Worm (Caenorhabditis elegans) whole organism, late embryonic: ENCODE measurements around the gene T08G3.11.

Experiments
- F13H6.1 ChIP-seq: sonication (generic microtip); optimal IDR thresholded peaks from 2 replicates; lab custom pipeline; 2016; ENCODE audit warnings: missing genetic modification characterization, missing compliant biosample characterization
- ama-1 ChIP-seq: fragments of 150-350 bp; optimal IDR thresholded peaks from 2 replicates; lab custom pipeline; 2014
- ceh-18 ChIP-seq: sonication (generic microtip); optimal IDR thresholded peaks from 2 replicates; lab custom pipeline; 2016; ENCODE audit warnings: missing genetic modification characterization, missing compliant biosample characterization
- ceh-22 ChIP-seq: sonication (generic microtip); optimal IDR thresholded peaks from 2 replicates; lab custom pipeline; 2017; ENCODE audit warnings: missing biosample characterization, missing genetic modification characterization
- eyg-1 ChIP-seq: sonication (generic microtip); optimal IDR thresholded peaks from 2 replicates; lab custom pipeline; 2016; ENCODE audit warnings: missing genotype, missing genetic modification characterization, missing compliant biosample characterization
- lin-11 ChIP-seq: fragments of 200-800 bp; sonication (Bioruptor generic); optimal IDR thresholded peaks from 2 replicates; lab custom pipeline; 2018; ENCODE audit warnings: mild to moderate bottlenecking, missing genetic modification characterization, missing compliant biosample characterization
- nhr-11 ChIP-seq: fragments of 150-350 bp; optimal IDR thresholded peaks from 2 replicates; lab custom pipeline; 2014; ENCODE audit warnings: missing biosample characterization, missing genetic modification characterization
- pha-4 ChIP-seq: fragments of 150-350 bp; optimal IDR thresholded peaks from 2 replicates; lab custom pipeline; 2018; ENCODE audit warnings: missing biosample characterization, missing genetic modification reagents, missing genetic modification characterization
- pqm-1 ChIP-seq: sonication (generic microtip); optimal IDR thresholded peaks from 2 replicates; lab custom pipeline; 2016; ENCODE audit warnings: missing genetic modification characterization, missing compliant biosample characterization
- unc-42 ChIP-seq: sonication (generic microtip); optimal IDR thresholded peaks from 2 replicates; lab custom pipeline; 2016; ENCODE audit warnings: missing genotype, missing genetic modification characterization, missing compliant biosample characterization

DNA sequence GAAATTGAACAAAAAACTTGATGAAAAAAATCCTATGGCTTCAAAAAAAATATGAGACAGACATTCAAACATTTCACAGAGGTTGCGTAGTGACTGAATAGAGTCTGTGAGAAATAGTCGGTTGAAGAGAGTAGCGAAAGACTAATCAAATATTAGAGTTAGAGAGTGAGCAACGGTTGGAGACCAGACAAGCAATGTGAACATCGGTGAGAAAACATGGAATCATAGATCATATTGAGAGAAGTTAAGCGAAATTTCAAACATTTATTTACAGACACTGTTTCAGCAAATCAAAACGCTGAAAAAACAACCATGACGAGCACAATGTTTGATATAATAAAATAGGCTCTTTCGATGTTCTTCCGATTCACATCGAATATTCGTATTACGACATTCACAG is 27.5 kb upstream of the T08G3.11 start:
- TF ChIP-seq nhr-11 (tag; lab: Kevin White, UChicago) = no peak
- no peak for TF ChIP-seq unc-42 (tag; lab: Kevin White, UChicago)
- TF ChIP-seq ama-1 (lab: Kevin White, UChicago) = no peak
- TF ChIP-seq ceh-22 = no peak
- no peak for TF ChIP-seq ceh-18
- TF ChIP-seq eyg-1 (tag; lab: Kevin White, UChicago) = no peak
- TF ChIP-seq pqm-1 (tag; lab: Kevin White, UChicago) = no peak
- no peak for TF ChIP-seq F13H6.1 (tag; lab: Kevin White, UChicago)
- TF ChIP-seq pha-4 (tag; lab: Kevin White, UChicago) = no peak
- no peak for TF ChIP-seq lin-11 (tag; lab: Kevin White, UChicago)
